Worm (Caenorhabditis elegans) whole organism, L4 larva: ENCODE data around the gene irld-28.

Source experiments
- lin-38 ChIP-seq: fragments of 200-800 bp; sonication (Bioruptor generic); IDR thresholded peaks from 2 replicates; pipeline ENCODE4 v1.3.6; 2022; ENCODE audit warnings: missing genetic modification reagents, missing genetic modification characterization, missing compliant biosample characterization
- nhr-102 ChIP-seq: sonication (generic microtip); optimal IDR thresholded peaks from 2 replicates; lab custom pipeline; 2016; ENCODE audit warnings: mild to moderate bottlenecking, missing genetic modification characterization, moderate library complexity, missing compliant biosample characterization
- pha-4 ChIP-seq, 2 experiments: fragments of 150-350 bp in 1 of 2; fragments of 200-800 bp in 1 of 2; sonication (Bioruptor generic) in 1 of 2; IDR thresholded peaks in 1 of 2; optimal IDR thresholded peaks in 1 of 2; 2 replicates each; pipeline versions ENCODE4 v1.3.6 to Lab custom; 2014 to 2022; ENCODE audit warnings: missing genetic modification characterization in 2 of 2, missing genetic modification reagents in 2 of 2, missing biosample characterization in 1 of 2, missing compliant biosample characterization in 1 of 2

DNA sequence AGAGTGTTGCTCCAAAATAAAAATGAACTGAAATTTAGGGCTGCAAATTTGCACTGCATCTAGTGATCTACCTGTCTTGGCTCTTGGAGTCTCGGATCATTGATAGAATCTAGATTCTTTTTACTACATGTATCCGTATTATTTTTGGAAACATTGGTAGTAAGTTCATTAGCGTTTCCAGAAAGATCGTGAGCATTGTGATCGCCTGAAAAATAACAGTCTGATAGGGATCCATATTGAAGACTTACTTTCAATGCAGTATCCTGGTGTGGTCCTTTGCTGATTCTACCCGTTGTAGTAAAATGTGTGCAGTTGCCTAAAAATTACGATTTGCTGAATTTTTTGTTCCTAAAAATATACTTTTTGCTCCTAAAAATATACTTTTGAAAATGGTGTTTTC, 29.7 kb downstream of the irld-28 start:
- TF ChIP-seq nhr-102 (tag; lab: Kevin White, UChicago) = no peak
- no peak for TF ChIP-seq pha-4 (GFP tag; IDR thresholded peaks at IDR 0.05; lab: Robert Waterston, UW)
- TF ChIP-seq pha-4 (tag; optimal IDR thresholded peaks at IDR 0.05; lab: Kevin White, UChicago) = no peak
- TF ChIP-seq lin-38 (GFP tag; lab: Robert Waterston, UW) = no peak
